Worm (Caenorhabditis elegans) whole organism, L3 larva: ENCODE measurements around the gene R07E3.6.

Experiments used
- ama-1 ChIP-seq: fragments of 150-350 bp; optimal IDR thresholded peaks from 2 replicates; lab custom pipeline; 2018
- ceh-82 ChIP-seq: fragments of 150-350 bp; optimal IDR thresholded peaks from 2 replicates; lab custom pipeline; 2014; ENCODE audit warnings: missing biosample characterization, missing genetic modification characterization
- fos-1 ChIP-seq: fragments of 150-350 bp; optimal IDR thresholded peaks from 2 replicates; lab custom pipeline; 2014; ENCODE audit warnings: missing biosample characterization, missing genetic modification characterization
- jun-1 ChIP-seq: fragments of 150-350 bp; optimal IDR thresholded peaks from 2 replicates; lab custom pipeline; 2014; ENCODE audit warnings: missing biosample characterization, missing genetic modification reagents, missing genetic modification characterization
- lin-15B ChIP-seq: fragments of 150-350 bp; optimal IDR thresholded peaks from 2 replicates; lab custom pipeline; 2014; ENCODE audit warnings: missing biosample characterization, missing genetic modification characterization
- pha-4 ChIP-seq: fragments of 150-350 bp; optimal IDR thresholded peaks from 2 replicates; lab custom pipeline; 2014; ENCODE audit warnings: missing biosample characterization, missing genetic modification reagents, missing genetic modification characterization
- snpc-4 ChIP-seq: fragments of 150-350 bp; optimal IDR thresholded peaks from 2 replicates; lab custom pipeline; 2014; ENCODE audit warnings: missing biosample characterization, missing genetic modification characterization
- ztf-11 ChIP-seq: fragments of 150-350 bp; optimal IDR thresholded peaks from 2 replicates; lab custom pipeline; 2014; ENCODE audit warnings: missing biosample characterization, missing genetic modification characterization

DNA sequence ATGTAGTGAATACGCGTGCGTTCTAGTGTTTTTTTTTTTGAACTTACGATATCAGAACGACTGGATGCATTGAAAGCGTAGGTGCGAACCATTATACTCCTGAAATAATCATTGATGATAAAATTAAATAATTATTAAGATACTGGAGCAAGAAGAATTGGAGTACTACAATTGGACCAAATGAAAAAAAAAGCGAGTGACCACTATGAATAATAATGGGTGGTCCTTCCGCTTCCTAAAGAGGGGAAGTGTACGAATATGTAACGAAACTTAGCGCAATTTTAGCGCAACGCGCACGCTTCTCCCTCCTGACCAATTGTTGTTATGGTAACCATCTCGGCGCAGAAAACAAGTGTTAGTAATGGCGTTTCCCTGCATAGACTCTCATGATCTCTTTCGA, 1.6 kb upstream of the R07E3.6 start, which contains the start of gene F41E7.9:
- TF ChIP-seq jun-1 (tag; lab: Kevin White, UChicago), result no peak
- no peak for TF ChIP-seq ztf-11
- no peak for TF ChIP-seq pha-4 (tag; lab: Kevin White, UChicago)
- TF ChIP-seq ceh-82 (tag; lab: Kevin White, UChicago), result no peak
- no peak for TF ChIP-seq fos-1 (tag; lab: Kevin White, UChicago)
- TF ChIP-seq snpc-4, result no peak
- TF ChIP-seq ama-1 (lab: Kevin White, UChicago), result no peak
- TF ChIP-seq lin-15B (tag; lab: Kevin White, UChicago), result no peak
